Fruit fly (Drosophila melanogaster) whole organism, embryonic: Measurements from ENCODE around the gene CG5181.

Source experiments
- BEAF-32 ChIP-seq: fragments of 200-800 bp; sonication (Bioruptor generic); optimal IDR thresholded peaks from 3 replicates; lab custom pipeline; 2017; ENCODE audit warnings: missing biosample characterization, missing genetic modification characterization, mild to moderate bottlenecking, moderate library complexity, missing genetic modification reagents
- Bgb ChIP-seq: fragments of 200-800 bp; sonication (Bioruptor generic); IDR thresholded peaks from 2 replicates; pipeline ENCODE4 v1.3.6; 2022; ENCODE audit warnings: missing biosample characterization, missing genetic modification characterization; ENCODE audit not compliant: partially characterized antibody
- CG11247 ChIP-seq: fragments of 200-800 bp; sonication (Bioruptor generic); IDR thresholded peaks from 2 replicates; pipeline ENCODE4 v1.3.6; 2022; ENCODE audit warnings: missing biosample characterization, missing genetic modification characterization
- CG12769 ChIP-seq: fragments of 200-800 bp; sonication (Bioruptor generic); optimal IDR thresholded peaks from 2 replicates; lab custom pipeline; 2019; ENCODE audit warnings: missing biosample characterization, mild to moderate bottlenecking, missing genetic modification characterization, moderate library complexity
- CG14667 ChIP-seq: fragments of 200-800 bp; sonication (Bioruptor generic); IDR thresholded peaks from 2 replicates; pipeline ENCODE4 v1.3.6; 2022; ENCODE audit warnings: missing biosample characterization, missing genetic modification characterization
- CG15601 ChIP-seq: fragments of 200-800 bp; sonication (Bioruptor generic); optimal IDR thresholded peaks from 3 replicates; lab custom pipeline; 2019; ENCODE audit warnings: missing biosample characterization, mild to moderate bottlenecking, missing genetic modification characterization, moderate library complexity
- CG1832 ChIP-seq: fragments of 200-800 bp; sonication (Bioruptor generic); optimal IDR thresholded peaks from 2 replicates; lab custom pipeline; 2017; ENCODE audit warnings: missing biosample characterization, mild to moderate bottlenecking, missing genetic modification characterization, inconsistent platforms
- CG18599 ChIP-seq: fragments of 200-800 bp; sonication (Bioruptor generic); optimal IDR thresholded peaks from 3 replicates; lab custom pipeline; 2017; ENCODE audit warnings: missing biosample characterization, missing genetic modification characterization, mild to moderate bottlenecking, moderate library complexity, missing genetic modification reagents
- CG6654 ChIP-seq: fragments of 200-800 bp; sonication (Bioruptor generic); optimal IDR thresholded peaks from 2 replicates; lab custom pipeline; 2017; ENCODE audit warnings: missing biosample characterization, mild to moderate bottlenecking, missing genetic modification characterization
- CG6791 ChIP-seq: fragments of 200-800 bp; sonication (Bioruptor generic); IDR thresholded peaks from 3 replicates; pipeline ENCODE4 v1.3.6; 2022; ENCODE audit warnings: missing biosample characterization, missing genetic modification characterization; ENCODE audit not compliant: partially characterized antibody
- CG8924 ChIP-seq: fragments of 200-800 bp; optimal IDR thresholded peaks from 3 replicates; lab custom pipeline; 2019; ENCODE audit warnings: missing biosample characterization, mild to moderate bottlenecking, missing genetic modification characterization, moderate library complexity
- CG8944 ChIP-seq: fragments of 200-800 bp; sonication (Bioruptor generic); optimal IDR thresholded peaks from 3 replicates; lab custom pipeline; 2016; ENCODE audit warnings: missing biosample characterization, missing genetic modification characterization
- CG9727 ChIP-seq: fragments of 200-800 bp; sonication (Bioruptor generic); optimal IDR thresholded peaks from 3 replicates; lab custom pipeline; 2017; ENCODE audit warnings: missing biosample characterization, mild to moderate bottlenecking, missing genetic modification characterization
- CkIIα-i1 ChIP-seq: fragments of 200-800 bp; sonication (Bioruptor generic); IDR thresholded peaks from 2 replicates; pipeline ENCODE4 v1.3.6; 2022; ENCODE audit warnings: missing biosample characterization, missing genetic modification characterization
- Dbx ChIP-seq: fragments of 200-800 bp; sonication (Bioruptor generic); IDR thresholded peaks from 3 replicates; pipeline ENCODE4 v1.3.6; 2022; ENCODE audit warnings: missing biosample characterization, missing genetic modification characterization
- Dfd ChIP-seq, 2 experiments: fragments of >200 bp; optimal IDR thresholded peaks; 2 replicates each; lab custom pipeline; 2017; ENCODE audit warnings: missing biosample characterization in 2 of 2, missing genetic modification characterization in 2 of 2
- Dref ChIP-seq: fragments of 200-800 bp; sonication (Bioruptor generic); IDR thresholded peaks from 2 replicates; pipeline ENCODE4 v1.3.6; 2022; ENCODE audit warnings: missing biosample characterization, missing genetic modification characterization
- MBD-R2 ChIP-seq: fragments of 200-800 bp; sonication (Bioruptor generic); IDR thresholded peaks from 2 replicates; pipeline ENCODE4 v1.3.6; 2022; ENCODE audit warnings: missing biosample characterization, missing genetic modification characterization
- Med ChIP-seq: fragments of 200-800 bp; sonication (Bioruptor generic); peaks from one replicate; lab custom pipeline; 2016; ENCODE audit warnings: missing biosample characterization, missing genetic modification characterization, mild to moderate bottlenecking, inconsistent platforms, moderate library complexity
- Pdp1 ChIP-seq, 2 experiments: fragments of 200-800 bp; sonication (Bioruptor generic); optimal IDR thresholded peaks; 3 replicates each; lab custom pipeline; 2016; ENCODE audit warnings: missing biosample characterization in 2 of 2, missing genetic modification characterization in 2 of 2, mild to moderate bottlenecking in 1 of 2, moderate library complexity in 1 of 2
- Ptx1 ChIP-seq: fragments of 200-800 bp; sonication (Bioruptor generic); IDR thresholded peaks from 2 replicates; pipeline ENCODE4 v1.3.6; 2022; ENCODE audit warnings: missing biosample characterization, missing genetic modification characterization
- ara ChIP-seq: fragments of 200-800 bp; sonication (Bioruptor generic); IDR thresholded peaks from 2 replicates; pipeline ENCODE4 v1.3.6; 2022; ENCODE audit warnings: missing biosample characterization, missing genetic modification characterization
- cas ChIP-seq: fragments of 200-800 bp; sonication (Bioruptor generic); IDR thresholded peaks from 2 replicates; pipeline ENCODE4 v1.3.6; 2022; ENCODE audit warnings: missing biosample characterization, missing genetic modification characterization
- chm ChIP-seq: fragments of 200-800 bp; sonication (Bioruptor generic); IDR thresholded peaks from 2 replicates; pipeline ENCODE4 v1.3.6; 2022; ENCODE audit warnings: missing biosample characterization, missing genetic modification characterization
- dimm ChIP-seq: fragments of 200-800 bp; sonication (Bioruptor generic); IDR thresholded peaks from 2 replicates; pipeline ENCODE4 v1.3.6; 2022; ENCODE audit warnings: missing biosample characterization, missing genetic modification characterization
- dmrt11E ChIP-seq: fragments of 200-800 bp; sonication (Bioruptor generic); optimal IDR thresholded peaks from 3 replicates; lab custom pipeline; 2018; ENCODE audit warnings: missing biosample characterization, mild to moderate bottlenecking, missing genetic modification characterization, moderate library complexity
- hkb ChIP-seq, 2 experiments: fragments of 200-800 bp in 1 of 2; fragments of >200 bp in 1 of 2; sonication (Bioruptor generic) in 1 of 2; IDR thresholded peaks in 1 of 2; optimal IDR thresholded peaks in 1 of 2; 2 replicates each; pipeline versions ENCODE4 v1.3.6 to Lab custom; 2017 to 2022; ENCODE audit warnings: missing biosample characterization in 1 of 2, missing genetic modification characterization in 1 of 2
- insv ChIP-seq, 2 experiments: fragments of 200-800 bp; sonication (Bioruptor generic); optimal IDR thresholded peaks; 3 replicates each; lab custom pipeline; 2016 to 2018; ENCODE audit warnings: missing biosample characterization in 2 of 2, missing genetic modification characterization in 2 of 2
- kah ChIP-seq: fragments of 200-800 bp; sonication (Bioruptor generic); optimal IDR thresholded peaks from 2 replicates; lab custom pipeline; 2018; ENCODE audit warnings: missing biosample characterization, mild to moderate bottlenecking, missing genetic modification characterization
- knrl ChIP-seq: fragments of 200-800 bp; sonication (Bioruptor generic); IDR thresholded peaks from 3 replicates; pipeline ENCODE4 v1.3.6; 2022; ENCODE audit warnings: missing biosample characterization, missing genetic modification characterization; ENCODE audit not compliant: partially characterized antibody
- lab ChIP-seq: fragments of 200-800 bp; sonication (Bioruptor generic); optimal IDR thresholded peaks from 3 replicates; lab custom pipeline; 2017; ENCODE audit warnings: missing biosample characterization, missing genetic modification characterization, mild to moderate bottlenecking, moderate library complexity, missing genetic modification reagents
- nerfin-2 ChIP-seq: fragments of 200-800 bp; sonication (Bioruptor generic); IDR thresholded peaks from 2 replicates; pipeline ENCODE4 v1.3.6; 2022; ENCODE audit warnings: missing biosample characterization, missing genetic modification characterization; ENCODE audit not compliant: partially characterized antibody
- onecut ChIP-seq: fragments of 200-800 bp; sonication (Bioruptor generic); IDR thresholded peaks from 2 replicates; pipeline ENCODE4 v1.3.6; 2022; ENCODE audit warnings: missing biosample characterization, missing genetic modification characterization
- prd ChIP-seq, 3 experiments: fragments of >200 bp in 2 of 3; fragments of 200-800 bp in 1 of 3; sonication (Bioruptor generic) in 1 of 3; optimal IDR thresholded peaks in 2 of 3; IDR thresholded peaks in 1 of 3; 2 replicates in 2 of 3; 3 replicates in 1 of 3; pipeline versions ENCODE4 v1.3.6 to Lab custom; 2017 to 2022; ENCODE audit warnings: missing biosample characterization in 1 of 3, missing genetic modification characterization in 1 of 3
- repo ChIP-seq: fragments of 200-800 bp; sonication (Bioruptor generic); optimal IDR thresholded peaks from 2 replicates; lab custom pipeline; 2016; ENCODE audit warnings: missing biosample characterization, missing genetic modification characterization
- sd ChIP-seq: fragments of 200-800 bp; sonication (Bioruptor generic); optimal IDR thresholded peaks from 3 replicates; lab custom pipeline; 2018; ENCODE audit warnings: missing biosample characterization, mild to moderate bottlenecking, missing genetic modification characterization, moderate library complexity
- sr ChIP-seq: fragments of 200-800 bp; sonication (Bioruptor generic); IDR thresholded peaks from 3 replicates; pipeline ENCODE4 v1.3.6; 2022; ENCODE audit warnings: missing biosample characterization, missing genetic modification characterization
- stc ChIP-seq: fragments of 200-800 bp; sonication (Bioruptor generic); IDR thresholded peaks from 2 replicates; pipeline ENCODE4 v1.3.6; 2022; ENCODE audit warnings: missing biosample characterization, missing genetic modification characterization
- zfh1 ChIP-seq: fragments of 200-800 bp; sonication (Bioruptor generic); IDR thresholded peaks from 3 replicates; pipeline ENCODE4 v1.3.6; 2022; ENCODE audit warnings: missing biosample characterization, missing genetic modification characterization

CG5181 gene

dm6 chr2L:7411947-7412621, 2.5 kb upstream of the CG5181 start, which contains the start of gene chm (continued):
- TF ChIP-seq nerfin-2 (GFP tag; lab: Robert Waterston, UW) (peak; percentile 76), onecut (GFP tag; lab: Robert Waterston, UW) (no peak), BEAF-32 (peak; percentile 89), kah (GFP tag; lab: Kevin White, UChicago) (no peak)

- TF ChIP-seq lab (no peak), MBD-R2 (GFP tag; lab: Robert Waterston, UW) (no peak), insv (GFP tag; optimal IDR thresholded peaks at IDR 0.05; lab: Kevin White, UChicago) (no peak)
Observed at dm6 chr2L:7410609-7411008, 1.0 kb upstream of the CG5181 start, which contains the start of gene CG15818. Gene CG15818, plus strand, starts transcription at chr2L:7410909.

dm6 chr2L:7409007-7409406, 602 bp downstream of the CG5181 start:
- TF ChIP-seq Bgb (0 out of 2 replicates have a peak, but pooled peaks have one; percentile 9), Dref (GFP tag; lab: Robert Waterston, UW) (peak; percentile 14; the same call in 1 of the 2 replicates), CG1832 (peak; percentile 16), chm (GFP tag; lab: Robert Waterston, UW) (peak; percentile 58; the same call in 1 of the 2 replicates), ara (GFP tag; lab: Robert Waterston, UW) (0 out of 2 replicates have a peak, but pooled peaks have one; percentile 29), prd (optimal IDR thresholded peaks at IDR 0.05; lab: Kevin White, UChicago) (no peak), prd (GFP tag; IDR thresholded peaks at IDR 0.05; lab: Robert Waterston, UW) (0 out of 3 replicates have a peak, but pooled peaks have one; percentile 15), CG15601 (tag; lab: Kevin White, UChicago) (no peak), dimm (GFP tag; lab: Robert Waterston, UW) (no peak), CkIIα-i1 (GFP tag; lab: Robert Waterston, UW) (no peak), kah (GFP tag; lab: Kevin White, UChicago) (no peak), repo (GFP tag; lab: Kevin White, UChicago) (peak; percentile 22), cas (GFP tag; lab: Robert Waterston, UW) (peak; percentile 12; the same call in 1 of the 2 replicates), CG6791 (GFP tag; lab: Robert Waterston, UW) (0 out of 3 replicates have a peak, but pooled peaks have one; percentile 38), CG8924 (tag; lab: Kevin White, UChicago) (no peak), Dbx (GFP tag; lab: Robert Waterston, UW) (peak; percentile 18; the same call in 1 of the 3 replicates), CG14667 (GFP tag; lab: Robert Waterston, UW) (no peak), CG8944 (GFP tag; lab: Kevin White, UChicago) (peak; percentile 8), CG11247 (GFP tag; lab: Robert Waterston, UW) (peak; percentile 24; the same call in 1 of the 2 replicates), hkb (optimal IDR thresholded peaks at IDR 0.05; lab: Kevin White, UChicago) (no peak), hkb (GFP tag; IDR thresholded peaks at IDR 0.05; lab: Robert Waterston, UW) (0 out of 2 replicates have a peak, but pooled peaks have one; percentile 19), zfh1 (GFP tag; lab: Robert Waterston, UW) (0 out of 3 replicates have a peak, but pooled peaks have one; percentile 11), stc (GFP tag; lab: Robert Waterston, UW) (0 out of 2 replicates have a peak, but pooled peaks have one; percentile 26), Med (GFP tag; lab: Kevin White, UChicago) (peak; percentile 84), knrl (GFP tag; lab: Robert Waterston, UW) (0 out of 3 replicates have a peak, but pooled peaks have one; percentile 18)

dm6 chr2L:7407638-7408037, 2.0 kb downstream of the CG5181 start:
- TF ChIP-seq CG9727 (GFP tag; lab: Kevin White, UChicago) (no peak), CG6654 (no peak), CG18599 (GFP tag; lab: Kevin White, UChicago) (no peak), dmrt11E (tag; lab: Kevin White, UChicago) (no peak), sd (tag; lab: Kevin White, UChicago) (peak; percentile 85), Dfd (GFP tag; optimal IDR thresholded peaks at IDR 0.05; lab: Kevin White, UChicago) (no peak), sr (GFP tag; lab: Robert Waterston, UW) (peak; percentile 79), CG12769 (tag; lab: Kevin White, UChicago) (peak; percentile 15), Ptx1 (no peak), Pdp1 (GFP tag; optimal IDR thresholded peaks at IDR 0.05; lab: Kevin White, UChicago) (peak in 1 of 2 experiments; percentile 48)
